Worm (Caenorhabditis elegans): ENCODE data around the gene sld-5.

Gene sld-5

DNA sequence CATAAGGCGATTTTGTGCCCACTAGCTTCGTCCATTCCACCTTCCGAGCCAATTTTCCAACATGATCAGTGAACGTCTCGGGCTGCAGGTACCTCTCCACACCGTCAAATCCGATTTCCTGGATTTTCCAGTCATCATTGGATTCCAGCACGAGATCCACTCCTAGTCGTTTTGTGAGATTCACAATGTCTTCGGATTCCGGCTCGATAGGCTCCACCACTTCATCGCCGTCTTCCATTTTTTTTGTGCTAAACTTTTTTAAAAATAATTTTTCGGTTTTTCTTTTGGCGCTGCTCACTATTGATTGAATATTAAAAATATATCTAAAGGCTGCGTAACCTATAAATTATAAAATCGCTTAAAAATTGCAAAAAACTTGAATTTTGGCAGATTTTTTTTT is 29.4 kb upstream of the sld-5 start, which contains the start of gene mdt-17:
TSS of gene mdt-17 (minus strand) at position 256 of the 400 bp plus-strand sequence.
- TF ChIP-seq him-1 (tag; optimal IDR thresholded peaks at IDR 0.05) (no peak), let-607 (tag; optimal IDR thresholded peaks at IDR 0.05) (no peak), dpl-1 (GFP tag; optimal IDR thresholded peaks at IDR 0.05) (no peak), F49E8.2 (tag; optimal IDR thresholded peaks at IDR 0.05; ENCODE audit: insufficient read depth) (no peak), K12H6.12 (tag; optimal IDR thresholded peaks at IDR 0.05) (no peak), hmg-20 (GFP tag; IDR thresholded peaks at IDR 0.05) (no peak), ceh-79 (tag; optimal IDR thresholded peaks at IDR 0.05) (peak; percentile 15), mes-4 (tag; optimal IDR thresholded peaks at IDR 0.05) (no peak), lsl-1 (GFP tag; optimal IDR thresholded peaks at IDR 0.05) (no peak), ceh-27 (GFP tag; optimal IDR thresholded peaks at IDR 0.05) (no peak), fkh-3 (tag; optimal IDR thresholded peaks at IDR 0.05) (no peak), ZK185.1 (tag; optimal IDR thresholded peaks at IDR 0.05; ENCODE audit: poor library complexity, severe bottlenecking) (no peak), ztf-6 (GFP tag; IDR thresholded peaks at IDR 0.05) (no peak), atf-7 (tag; optimal IDR thresholded peaks at IDR 0.05) (peak; percentile 15), ztf-18 (tag; optimal IDR thresholded peaks at IDR 0.05) (no peak), D2030.7 (GFP tag; IDR thresholded peaks at IDR 0.05) (no peak), lin-40 (tag; optimal IDR thresholded peaks at IDR 0.05) (no peak), Y67H2A.10 (GFP tag; conservative IDR thresholded peaks at IDR 0.05) (no peak), hmg-1.2 (GFP tag; IDR thresholded peaks at IDR 0.05) (no peak; the same call in 1 of the 2 replicates), madf-10 (tag; optimal IDR thresholded peaks at IDR 0.05) (no peak), Y95B8A.8 (GFP tag; IDR thresholded peaks at IDR 0.05) (0 out of 2 replicates have a peak, but pooled peaks have one; percentile 22), rcor-1 (GFP tag; IDR thresholded peaks at IDR 0.05) (no peak), lin-54 (GFP tag; optimal IDR thresholded peaks at IDR 0.05) (no peak), ceh-91 (GFP tag; IDR thresholded peaks at IDR 0.05) (no peak), xnd-1 (tag; optimal IDR thresholded peaks at IDR 0.05) (no peak), cebp-1 (GFP tag; IDR thresholded peaks at IDR 0.05) (no peak), cebp-1 (tag; optimal IDR thresholded peaks at IDR 0.05) (no peak), bed-2 (GFP tag; IDR thresholded peaks at IDR 0.05) (no peak), F57C9.4 (tag; optimal IDR thresholded peaks at IDR 0.05) (no peak), madf-8 (GFP tag; conservative IDR thresholded peaks at IDR 0.05) (no peak), unc-130 (GFP tag; optimal IDR thresholded peaks at IDR 0.05) (no peak), tbp1 (GFP tag; optimal IDR thresholded peaks at IDR 0.05) (no peak), rec-8 (tag; optimal IDR thresholded peaks at IDR 0.05) (no peak), Y53F4B.3 (GFP tag; IDR thresholded peaks at IDR 0.05) (no peak), ccch-3 (GFP tag; optimal IDR thresholded peaks at IDR 0.05) (no peak), ama-1 (optimal IDR thresholded peaks at IDR 0.05) (no peak), ama-1 (GFP tag; optimal IDR thresholded peaks at IDR 0.05) (no peak), nfya-1 (tag; optimal IDR thresholded peaks at IDR 0.05; ENCODE audit: borderline replicate concordance, insufficient read depth) (no peak), tlf-1 (GFP tag; optimal IDR thresholded peaks at IDR 0.05) (peak; percentile 47), nhr-80 (tag; optimal IDR thresholded peaks at IDR 0.05) (no peak), egl-18 (GFP tag; IDR thresholded peaks at IDR 0.05) (no peak), F57A8.1 (GFP tag; optimal IDR thresholded peaks at IDR 0.05) (no peak), ztf-28 (GFP tag; IDR thresholded peaks at IDR 0.05) (no peak), unc-62 (GFP tag; optimal IDR thresholded peaks at IDR 0.05) (no peak), B0035.1 (tag; optimal IDR thresholded peaks at IDR 0.05) (no peak), ceh-40 (GFP tag; IDR thresholded peaks at IDR 0.05) (no peak), ceh-58 (GFP tag; IDR thresholded peaks at IDR 0.05) (no peak), sptf-2 (GFP tag; optimal IDR thresholded peaks at IDR 0.05) (no peak), somi-1 (GFP tag; optimal IDR thresholded peaks at IDR 0.05) (no peak), ekl-4 (GFP tag; IDR thresholded peaks at IDR 0.05) (peak; percentile 82; the same call in 1 of the 2 replicates)

Data from whole organism, young adult.